Fruit fly (Drosophila melanogaster): ENCODE results near the gene nht.

The nht gene

dm6 chr2L:15337248-15337848 is 18.6 kb upstream of the nht start (continued):
- peak; percentile 61 for TF ChIP-seq esg (GFP tag; conservative IDR thresholded peaks at IDR 0.05)
- peak; percentile 35 for TF ChIP-seq CG9727 (GFP tag; optimal IDR thresholded peaks at IDR 0.05)
- TF ChIP-seq CG10959 (GFP tag; IDR thresholded peaks at IDR 0.05), result no peak
- TF ChIP-seq CG12391 (tag; optimal IDR thresholded peaks at IDR 0.05), result no peak
- 0 out of 2 replicates have a peak, but pooled peaks have one; percentile 17 for TF ChIP-seq CG31224 (GFP tag; IDR thresholded peaks at IDR 0.05)
- peak; percentile 29 for TF ChIP-seq az2 (GFP tag; optimal IDR thresholded peaks at IDR 0.05)
- peak; percentile 29 for TF ChIP-seq CG4820 (GFP tag; optimal IDR thresholded peaks at IDR 0.05)
- TF ChIP-seq CG32532 (GFP tag; IDR thresholded peaks at IDR 0.05), result peak; percentile 38; the same call in 1 of the 2 replicates
- peak; percentile 6 for TF ChIP-seq CG1602 (GFP tag; optimal IDR thresholded peaks at IDR 0.05)
- TF ChIP-seq phol (tag; optimal IDR thresholded peaks at IDR 0.05), result peak; percentile 40
- no peak for TF ChIP-seq prd (optimal IDR thresholded peaks at IDR 0.05)
- peak; percentile 59; the same call in 2 of the 3 replicates for TF ChIP-seq prd (GFP tag; IDR thresholded peaks at IDR 0.05)
- TF ChIP-seq zfh1 (GFP tag; IDR thresholded peaks at IDR 0.05), result 0 out of 3 replicates have a peak, but pooled peaks have one; percentile 31
- no peak for TF ChIP-seq stwl (tag; optimal IDR thresholded peaks at IDR 0.05)

- TF ChIP-seq NK7.1 (GFP tag; optimal IDR thresholded peaks at IDR 0.05), result no peak
- TF ChIP-seq vvl (GFP tag; IDR thresholded peaks at IDR 0.05), result peak; percentile 53
- TF ChIP-seq PHDP (tag; optimal IDR thresholded peaks at IDR 0.05), result no peak
- no peak for TF ChIP-seq BtbVII (GFP tag; optimal IDR thresholded peaks at IDR 0.05)
- peak; percentile 28 for TF ChIP-seq pros (GFP tag; optimal IDR thresholded peaks at IDR 0.05)
- peak; percentile 44 for TF ChIP-seq cad (GFP tag; optimal IDR thresholded peaks at IDR 0.05)
- peak; percentile 71; the same call in 1 of the 2 replicates for TF ChIP-seq bbx (GFP tag; IDR thresholded peaks at IDR 0.05; ENCODE audit: partially characterized antibody)
- peak; percentile 39; the same call in 1 of the 2 replicates for TF ChIP-seq amos (GFP tag; IDR thresholded peaks at IDR 0.05; ENCODE audit: partially characterized antibody)
- TF ChIP-seq bab2 (GFP tag; optimal IDR thresholded peaks at IDR 0.05), result no peak
- TF ChIP-seq Stat92E (GFP tag; optimal IDR thresholded peaks at IDR 0.05), result peak in 1 of 3 experiments; percentile 58
- peak; percentile 88 for TF ChIP-seq kni (GFP tag; optimal IDR thresholded peaks at IDR 0.05)
- TF ChIP-seq Med (GFP tag), result peak; percentile 68
- TF ChIP-seq CG7839 (tag; optimal IDR thresholded peaks at IDR 0.05), result no peak
- peak; percentile 8 for TF ChIP-seq CG8924 (tag; optimal IDR thresholded peaks at IDR 0.05)
- peak; percentile 92 for TF ChIP-seq chinmo (GFP tag; IDR thresholded peaks at IDR 0.05; ENCODE audit: partially characterized antibody)
- TF ChIP-seq MTF-1 (GFP tag; optimal IDR thresholded peaks at IDR 0.05; ENCODE audit: borderline replicate concordance), result no peak
- no peak for TF ChIP-seq pum (GFP tag; optimal IDR thresholded peaks at IDR 0.05)
- TF ChIP-seq CG18476 (GFP tag; optimal IDR thresholded peaks at IDR 0.05), result no peak
- TF ChIP-seq chm (GFP tag; IDR thresholded peaks at IDR 0.05), result peak; percentile 38; the same call in 1 of the 2 replicates
- no peak for TF ChIP-seq hkb (optimal IDR thresholded peaks at IDR 0.05)
- peak; percentile 42; the same call in 1 of the 2 replicates for TF ChIP-seq hkb (GFP tag; IDR thresholded peaks at IDR 0.05)
- no peak for TF ChIP-seq CG2116 (GFP tag; optimal IDR thresholded peaks at IDR 0.05)
- TF ChIP-seq jigr1 (GFP tag; IDR thresholded peaks at IDR 0.05), result no peak
- TF ChIP-seq az2 (GFP tag; optimal IDR thresholded peaks at IDR 0.05), result no peak
- no peak for TF ChIP-seq Atf6 (GFP tag; IDR thresholded peaks at IDR 0.05)
- no peak for TF ChIP-seq CG10147 (GFP tag; optimal IDR thresholded peaks at IDR 0.05)
- TF ChIP-seq ato (GFP tag; IDR thresholded peaks at IDR 0.05; ENCODE audit: partially characterized antibody), result peak; percentile 49; the same call in 1 of the 2 replicates
- no peak for TF ChIP-seq crp (GFP tag; optimal IDR thresholded peaks at IDR 0.05)
- no peak for TF ChIP-seq tx (GFP tag; optimal IDR thresholded peaks at IDR 0.05)
- TF ChIP-seq Drgx (GFP tag; IDR thresholded peaks at IDR 0.05), result no peak
- peak; percentile 46; the same call in 1 of the 2 replicates for TF ChIP-seq ara (GFP tag; IDR thresholded peaks at IDR 0.05)
- peak; percentile 18 for TF ChIP-seq HmgZ (tag; optimal IDR thresholded peaks at IDR 0.05)
- TF ChIP-seq CG4617 (GFP tag; optimal IDR thresholded peaks at IDR 0.05; ENCODE audit: borderline replicate concordance), result no peak
- TF ChIP-seq CG10543 (GFP tag; optimal IDR thresholded peaks at IDR 0.05), result peak; percentile 13
- no peak for TF ChIP-seq CG10979 (tag; optimal IDR thresholded peaks at IDR 0.05)
Observed at dm6 chr2L:15333602-15334080, 14.9 kb upstream of the nht start, which contains the start of gene esg. esg (plus strand) TSS chr2L:15333866.

Data from whole organism, embryonic.